Worm (Caenorhabditis elegans) whole organism, early embryonic: Measurements from ENCODE around the gene Y73B6BL.27.

Experiments used
- B0310.2 ChIP-seq: sonication (generic microtip); optimal IDR thresholded peaks from 2 replicates; lab custom pipeline; 2016; ENCODE audit warnings: mild to moderate bottlenecking, missing genetic modification characterization, missing compliant biosample characterization
- F13C5.2 ChIP-seq: sonication (generic microtip); optimal IDR thresholded peaks from 2 replicates; lab custom pipeline; 2017; ENCODE audit warnings: mild to moderate bottlenecking, missing genetic modification characterization, inconsistent platforms, missing compliant biosample characterization
- ama-1 ChIP-seq: fragments of 150-350 bp; optimal IDR thresholded peaks from 2 replicates; lab custom pipeline; 2014
- ceh-13 ChIP-seq: fragments of 200-800 bp; sonication (Bioruptor generic); optimal IDR thresholded peaks from 2 replicates; lab custom pipeline; 2018; ENCODE audit warnings: mild to moderate bottlenecking, missing genetic modification characterization, missing compliant biosample characterization
- hmbx-1 ChIP-seq: sonication (generic microtip); optimal IDR thresholded peaks from 2 replicates; lab custom pipeline; 2016; ENCODE audit warnings: mild to moderate bottlenecking, missing genetic modification characterization, missing compliant biosample characterization
- hmg-4 ChIP-seq: fragments of 200-800 bp; sonication (Bioruptor generic); optimal IDR thresholded peaks from 2 replicates; lab custom pipeline; 2018; ENCODE audit warnings: mild to moderate bottlenecking, missing genetic modification characterization, missing compliant biosample characterization
- hnd-1 ChIP-seq: sonication (generic microtip); optimal IDR thresholded peaks from 2 replicates; lab custom pipeline; 2016; ENCODE audit warnings: missing genetic modification characterization, missing compliant biosample characterization
- scrt-1 ChIP-seq: fragments of 200-800 bp; sonication (Bioruptor generic); IDR thresholded peaks from 2 replicates; pipeline ENCODE4 v1.3.6; 2022; ENCODE audit warnings: missing genetic modification characterization, missing compliant biosample characterization
- tbx-11 ChIP-seq: fragments of 200-800 bp; sonication (Bioruptor generic); IDR thresholded peaks from 2 replicates; pipeline ENCODE4 v1.3.6; 2022; ENCODE audit warnings: missing genetic modification characterization, missing compliant biosample characterization

Y73B6BL.27 gene

ce11 chrIV:6426089-6426715, 46.8 kb downstream of the Y73B6BL.27 start, which contains the start of gene acp-6:
Gene acp-6, minus strand, starts transcription at chrIV:6426139.
- TF ChIP-seq scrt-1 (GFP tag; lab: Robert Waterston, UW), result no peak
- TF ChIP-seq F13C5.2 (tag; lab: Kevin White, UChicago), result no peak
- no peak for TF ChIP-seq hmbx-1 (tag; lab: Kevin White, UChicago)
- TF ChIP-seq ceh-13 (GFP tag; lab: Kevin White, UChicago), result no peak
- no peak for TF ChIP-seq tbx-11 (GFP tag; lab: Robert Waterston, UW)
- TF ChIP-seq B0310.2, result no peak
- no peak for TF ChIP-seq hmg-4 (GFP tag; lab: Kevin White, UChicago)
- no peak for TF ChIP-seq ama-1 (lab: Kevin White, UChicago)
- TF ChIP-seq hnd-1 (tag; lab: Kevin White, UChicago), result no peak
